Fruit fly (Drosophila melanogaster) whole organism, embryonic: ENCODE data around the gene CoRest.

Experiments
- Atf-2 ChIP-seq: fragments of 200-800 bp; sonication (Bioruptor generic); optimal IDR thresholded peaks from 2 replicates; lab custom pipeline; 2016; ENCODE audit warnings: missing biosample characterization, missing genetic modification characterization
- B-H2 ChIP-seq: fragments of 200-800 bp; sonication (Bioruptor generic); optimal IDR thresholded peaks from 2 replicates; lab custom pipeline; 2018; ENCODE audit warnings: missing biosample characterization, mild to moderate bottlenecking, missing genetic modification characterization
- Bgb ChIP-seq: fragments of 200-800 bp; sonication (Bioruptor generic); IDR thresholded peaks from 2 replicates; pipeline ENCODE4 v1.3.6; 2022; ENCODE audit warnings: missing biosample characterization, missing genetic modification characterization; ENCODE audit not compliant: partially characterized antibody
- CG10267 ChIP-seq: fragments of 200-800 bp; sonication (Bioruptor generic); optimal IDR thresholded peaks from 2 replicates; lab custom pipeline; 2018; ENCODE audit warnings: missing biosample characterization, mild to moderate bottlenecking, missing genetic modification characterization, moderate library complexity
- CG11695 ChIP-seq: fragments of 200-800 bp; sonication (Bioruptor generic); IDR thresholded peaks from 3 replicates; pipeline ENCODE4 v1.3.6; 2022; ENCODE audit warnings: missing biosample characterization, missing genetic modification characterization
- CG12659 ChIP-seq: fragments of 200-800 bp; sonication (Bioruptor generic); optimal IDR thresholded peaks from 3 replicates; lab custom pipeline; 2017; ENCODE audit warnings: mild to moderate bottlenecking, missing biosample characterization, missing genetic modification reagents, missing genetic modification characterization
- CG15011 ChIP-seq: fragments of 200-800 bp; sonication (Bioruptor generic); optimal IDR thresholded peaks from 3 replicates; lab custom pipeline; 2018; ENCODE audit warnings: missing biosample characterization, mild to moderate bottlenecking, missing genetic modification characterization
- CG17186 ChIP-seq: fragments of 200-800 bp; sonication (Bioruptor generic); optimal IDR thresholded peaks from 3 replicates; lab custom pipeline; 2017; ENCODE audit warnings: missing biosample characterization, missing genetic modification reagents, missing genetic modification characterization
- CG2120 ChIP-seq: fragments of 200-800 bp; sonication (Bioruptor generic); optimal IDR thresholded peaks from 3 replicates; lab custom pipeline; 2016; ENCODE audit warnings: missing biosample characterization, missing genetic modification characterization
- CG2202 ChIP-seq: fragments of 200-800 bp; sonication (Bioruptor generic); optimal IDR thresholded peaks from 2 replicates; lab custom pipeline; 2018; ENCODE audit warnings: missing biosample characterization, mild to moderate bottlenecking, missing genetic modification characterization
- CG30020 ChIP-seq: fragments of 200-800 bp; optimal IDR thresholded peaks from 2 replicates; lab custom pipeline; 2019; ENCODE audit warnings: missing biosample characterization, mild to moderate bottlenecking, missing genetic modification characterization, moderate library complexity
- CG3407 ChIP-seq: fragments of 200-800 bp; sonication (Bioruptor generic); optimal IDR thresholded peaks from 2 replicates; lab custom pipeline; 2018; ENCODE audit warnings: missing biosample characterization, mild to moderate bottlenecking, missing genetic modification characterization
- CG43689 ChIP-seq: fragments of 200-800 bp; sonication (Bioruptor generic); IDR thresholded peaks from 2 replicates; pipeline ENCODE4 v1.3.6; 2022; ENCODE audit warnings: missing biosample characterization, missing genetic modification characterization
- CG4617 ChIP-seq: fragments of 200-800 bp; sonication (Bioruptor generic); optimal IDR thresholded peaks from 3 replicates; lab custom pipeline; 2016; ENCODE audit warnings: missing biosample characterization, missing genetic modification characterization, borderline replicate concordance
- CG4707 ChIP-seq: fragments of 200-800 bp; sonication (Bioruptor generic); optimal IDR thresholded peaks from 2 replicates; lab custom pipeline; 2018; ENCODE audit warnings: missing biosample characterization, mild to moderate bottlenecking, missing genetic modification characterization, moderate library complexity
- CG6254 ChIP-seq: fragments of 200-800 bp; sonication (Bioruptor generic); optimal IDR thresholded peaks from 3 replicates; lab custom pipeline; 2017; ENCODE audit warnings: mild to moderate bottlenecking, missing biosample characterization, missing genetic modification reagents, missing genetic modification characterization
- CG7987 ChIP-seq: fragments of 200-800 bp; sonication (Bioruptor generic); optimal IDR thresholded peaks from 2 replicates; lab custom pipeline; 2018; ENCODE audit warnings: missing biosample characterization, mild to moderate bottlenecking, missing genetic modification characterization, moderate library complexity
- CG8359 ChIP-seq: fragments of 200-800 bp; sonication (Bioruptor generic); optimal IDR thresholded peaks from 2 replicates; lab custom pipeline; 2017; ENCODE audit warnings: missing biosample characterization, mild to moderate bottlenecking, missing genetic modification characterization, borderline replicate concordance
- CG9437 ChIP-seq: fragments of 200-800 bp; sonication (Bioruptor generic); optimal IDR thresholded peaks from 2 replicates; lab custom pipeline; 2018; ENCODE audit warnings: missing biosample characterization, mild to moderate bottlenecking, missing genetic modification characterization
- CG9932 ChIP-seq: fragments of 200-800 bp; sonication (Bioruptor generic); IDR thresholded peaks from 2 replicates; pipeline ENCODE4 v1.3.6; 2022; ENCODE audit warnings: missing biosample characterization, missing genetic modification characterization
- D19B ChIP-seq: fragments of 200-800 bp; sonication (Bioruptor generic); optimal IDR thresholded peaks from 2 replicates; lab custom pipeline; 2017; ENCODE audit warnings: missing biosample characterization, mild to moderate bottlenecking, missing genetic modification characterization
- Dp ChIP-seq: fragments of 200-800 bp; sonication (Bioruptor generic); optimal IDR thresholded peaks from 2 replicates; lab custom pipeline; 2018; ENCODE audit warnings: missing biosample characterization, mild to moderate bottlenecking, missing genetic modification characterization, moderate library complexity
- Drgx ChIP-seq: fragments of 200-800 bp; sonication (Bioruptor generic); IDR thresholded peaks from 2 replicates; pipeline ENCODE4 v1.3.6; 2022; ENCODE audit warnings: missing biosample characterization, missing genetic modification characterization
- E2f2 ChIP-seq: fragments of 200-800 bp; sonication (Bioruptor generic); IDR thresholded peaks from 2 replicates; pipeline ENCODE4 v1.3.6; 2022; ENCODE audit warnings: missing biosample characterization, missing genetic modification characterization
- Elba2 ChIP-seq: fragments of 200-800 bp; sonication (Bioruptor generic); optimal IDR thresholded peaks from 3 replicates; lab custom pipeline; 2016; ENCODE audit warnings: missing biosample characterization, missing genetic modification characterization
- H15 ChIP-seq: fragments of 200-800 bp; sonication (Bioruptor generic); IDR thresholded peaks from 3 replicates; pipeline ENCODE4 v1.3.6; 2022; ENCODE audit warnings: missing biosample characterization, missing genetic modification characterization
- HLH54F ChIP-seq: fragments of 200-800 bp; sonication (Bioruptor generic); optimal IDR thresholded peaks from 3 replicates; lab custom pipeline; 2016; ENCODE audit warnings: missing biosample characterization, missing genetic modification characterization
- MESR4 ChIP-seq: fragments of 200-800 bp; sonication (Bioruptor generic); optimal IDR thresholded peaks from 2 replicates; lab custom pipeline; 2018; ENCODE audit warnings: missing biosample characterization, mild to moderate bottlenecking, missing genetic modification characterization, moderate library complexity
- Opbp ChIP-seq: fragments of 200-800 bp; sonication (Bioruptor generic); IDR thresholded peaks from 3 replicates; pipeline ENCODE4 v1.3.6; 2022; ENCODE audit warnings: missing biosample characterization, missing genetic modification characterization; ENCODE audit not compliant: partially characterized antibody
- Side ChIP-seq: fragments of 200-800 bp; sonication (Bioruptor generic); optimal IDR thresholded peaks from 2 replicates; lab custom pipeline; 2016; ENCODE audit warnings: missing biosample characterization, missing genetic modification characterization
- amos ChIP-seq: fragments of 200-800 bp; sonication (Bioruptor generic); IDR thresholded peaks from 2 replicates; pipeline ENCODE4 v1.3.6; 2022; ENCODE audit warnings: missing biosample characterization, missing genetic modification characterization; ENCODE audit not compliant: partially characterized antibody
- bsh ChIP-seq, 2 experiments: fragments of 200-800 bp; sonication (Bioruptor generic); optimal IDR thresholded peaks; 2 replicates each; lab custom pipeline; 2017 to 2018; ENCODE audit warnings: mild to moderate bottlenecking in 2 of 2, missing biosample characterization in 2 of 2, missing genetic modification characterization in 2 of 2, moderate library complexity in 1 of 2
- corto ChIP-seq: fragments of 200-800 bp; sonication (Bioruptor generic); optimal IDR thresholded peaks from 2 replicates; lab custom pipeline; 2016; ENCODE audit warnings: missing biosample characterization, mild to moderate bottlenecking, missing genetic modification characterization, moderate library complexity
- esg ChIP-seq: fragments of 200-800 bp; sonication (Bioruptor generic); conservative IDR thresholded peaks from 2 replicates; pipeline ENCODE4 v1.3.6; 2022; ENCODE audit warnings: missing biosample characterization, missing genetic modification characterization
- gsb-n ChIP-seq: fragments of 200-800 bp; sonication (Bioruptor generic); optimal IDR thresholded peaks from 3 replicates; lab custom pipeline; 2018; ENCODE audit warnings: missing biosample characterization, mild to moderate bottlenecking, missing genetic modification characterization
- hbn ChIP-seq: fragments of 200-800 bp; sonication (Bioruptor generic); IDR thresholded peaks from 2 replicates; pipeline ENCODE4 v1.3.6; 2022; ENCODE audit warnings: missing biosample characterization, missing genetic modification characterization; ENCODE audit not compliant: partially characterized antibody
- knrl ChIP-seq: fragments of 200-800 bp; sonication (Bioruptor generic); IDR thresholded peaks from 3 replicates; pipeline ENCODE4 v1.3.6; 2022; ENCODE audit warnings: missing biosample characterization, missing genetic modification characterization; ENCODE audit not compliant: partially characterized antibody
- nerfin-2 ChIP-seq: fragments of 200-800 bp; sonication (Bioruptor generic); IDR thresholded peaks from 2 replicates; pipeline ENCODE4 v1.3.6; 2022; ENCODE audit warnings: missing biosample characterization, missing genetic modification characterization; ENCODE audit not compliant: partially characterized antibody
- nmo ChIP-seq: fragments of 200-800 bp; sonication (Bioruptor generic); optimal IDR thresholded peaks from 2 replicates; lab custom pipeline; 2018; ENCODE audit warnings: missing biosample characterization, mild to moderate bottlenecking, missing genetic modification characterization, moderate library complexity
- nom ChIP-seq: fragments of 200-800 bp; sonication (Bioruptor generic); optimal IDR thresholded peaks from 2 replicates; lab custom pipeline; 2017; ENCODE audit warnings: missing biosample characterization, missing genetic modification characterization, mild to moderate bottlenecking, moderate library complexity, missing genetic modification reagents
- p53 ChIP-seq: fragments of 200-800 bp; sonication (Bioruptor generic); optimal IDR thresholded peaks from 2 replicates; lab custom pipeline; 2016; ENCODE audit warnings: missing biosample characterization, missing genetic modification characterization
- pzg ChIP-seq: fragments of 200-800 bp; sonication (Bioruptor generic); optimal IDR thresholded peaks from 3 replicates; lab custom pipeline; 2018; ENCODE audit warnings: missing biosample characterization, mild to moderate bottlenecking, missing genetic modification characterization, moderate library complexity
- rib ChIP-seq: fragments of 200-800 bp; sonication (Bioruptor generic); IDR thresholded peaks from 2 replicates; pipeline ENCODE4 v1.3.6; 2022; ENCODE audit warnings: missing biosample characterization, missing genetic modification characterization
- sim ChIP-seq: fragments of 200-800 bp; sonication (Bioruptor generic); IDR thresholded peaks from 2 replicates; pipeline ENCODE4 v1.3.6; 2022; ENCODE audit warnings: missing biosample characterization, missing genetic modification characterization
- sima ChIP-seq: fragments of 200-800 bp; sonication (Bioruptor generic); optimal IDR thresholded peaks from 2 replicates; lab custom pipeline; 2016; ENCODE audit warnings: missing biosample characterization, missing genetic modification characterization
- sr ChIP-seq: fragments of 200-800 bp; sonication (Bioruptor generic); IDR thresholded peaks from 3 replicates; pipeline ENCODE4 v1.3.6; 2022; ENCODE audit warnings: missing biosample characterization, missing genetic modification characterization
- trem ChIP-seq: fragments of 200-800 bp; optimal IDR thresholded peaks from 3 replicates; lab custom pipeline; 2019; ENCODE audit warnings: missing biosample characterization, mild to moderate bottlenecking, missing genetic modification characterization, moderate library complexity
- vnd ChIP-seq: fragments of 200-800 bp; sonication (Bioruptor generic); IDR thresholded peaks from 3 replicates; pipeline ENCODE4 v1.3.6; 2022; ENCODE audit warnings: missing biosample characterization, missing genetic modification characterization; ENCODE audit not compliant: partially characterized antibody
- z ChIP-seq: fragments of 200-800 bp; sonication (Bioruptor generic); IDR thresholded peaks from 3 replicates; pipeline ENCODE4 v1.3.6; 2022; ENCODE audit warnings: missing biosample characterization, missing genetic modification characterization

The CoRest gene

dm6 chrX:19485057-19485456 is 36.7 kb upstream of the CoRest start:
- no peak for TF ChIP-seq CG4707 (GFP tag; lab: Kevin White, UChicago)
- no peak for TF ChIP-seq sim (GFP tag; lab: Robert Waterston, UW)
- no peak for TF ChIP-seq CG7987
- TF ChIP-seq nom: peak; percentile 95
- no peak for TF ChIP-seq CG11695 (GFP tag; lab: Robert Waterston, UW)
- TF ChIP-seq CG8359: no peak
- 0 out of 2 replicates have a peak, but pooled peaks have one; percentile 22 for TF ChIP-seq Drgx
- no peak for TF ChIP-seq hbn (GFP tag; lab: Robert Waterston, UW)
- no peak for TF ChIP-seq trem
- no peak for TF ChIP-seq esg (GFP tag; lab: Robert Waterston, UW)
- no peak for TF ChIP-seq nerfin-2 (GFP tag; lab: Robert Waterston, UW)
- TF ChIP-seq CG15011: no peak
- TF ChIP-seq CG3407 (GFP tag; lab: Kevin White, UChicago): no peak
- no peak for TF ChIP-seq gsb-n (tag; lab: Kevin White, UChicago)
- no peak for TF ChIP-seq sr (GFP tag; lab: Robert Waterston, UW)
- no peak for TF ChIP-seq Bgb (GFP tag; lab: Robert Waterston, UW)
- no peak for TF ChIP-seq Side (GFP tag; lab: Kevin White, UChicago)
- TF ChIP-seq z: no peak
- no peak for TF ChIP-seq Opbp (GFP tag; lab: Robert Waterston, UW)
- TF ChIP-seq rib: no peak
- TF ChIP-seq sima (GFP tag; lab: Kevin White, UChicago): no peak
- TF ChIP-seq CG43689 (GFP tag; lab: Robert Waterston, UW): no peak
- TF ChIP-seq CG2202: no peak
- TF ChIP-seq bsh (GFP tag; optimal IDR thresholded peaks at IDR 0.05; lab: Kevin White, UChicago): peak in 1 of 2 experiments; percentile 73

dm6 chrX:19491984-19492584 is 29.6 kb upstream of the CoRest start, which contains the start of the genes pcm and ND-18:
pcm (minus strand) TSS chrX:19492011.
ND-18 (plus strand) TSS chrX:19492421.
- TF ChIP-seq CG2120 (GFP tag; lab: Kevin White, UChicago): peak; percentile 4
- no peak for TF ChIP-seq CG6254 (GFP tag; lab: Kevin White, UChicago)
- peak; percentile 41 for TF ChIP-seq CG17186
- TF ChIP-seq H15 (GFP tag; lab: Robert Waterston, UW): no peak
- peak; percentile 5 for TF ChIP-seq HLH54F (GFP tag; lab: Kevin White, UChicago)
- peak; percentile 54 for TF ChIP-seq CG10267 (tag; lab: Kevin White, UChicago)
- no peak for TF ChIP-seq corto (GFP tag; lab: Kevin White, UChicago)
- TF ChIP-seq nmo: peak; percentile 9
- peak; percentile 32 for TF ChIP-seq CG4617
- no peak for TF ChIP-seq CG9932 (GFP tag; lab: Robert Waterston, UW)
- TF ChIP-seq vnd (GFP tag; lab: Robert Waterston, UW): no peak
- no peak for TF ChIP-seq Atf-2
- peak; percentile 64 for TF ChIP-seq pzg (GFP tag; lab: Kevin White, UChicago)
- TF ChIP-seq CG30020 (tag; lab: Kevin White, UChicago): peak; percentile 23
- peak; percentile 65 for TF ChIP-seq Dp (GFP tag; lab: Kevin White, UChicago)
- peak; percentile 74 for TF ChIP-seq E2f2 (GFP tag; lab: Robert Waterston, UW)
- peak; percentile 18 for TF ChIP-seq amos (GFP tag; lab: Robert Waterston, UW)
- peak; percentile 60 for TF ChIP-seq CG9437
- TF ChIP-seq p53 (GFP tag; lab: Kevin White, UChicago): no peak
- 0 out of 2 replicates have a peak, but pooled peaks have one; percentile 11 for TF ChIP-seq hbn (GFP tag; lab: Robert Waterston, UW)
- peak; percentile 39 for TF ChIP-seq CG12659 (GFP tag; lab: Kevin White, UChicago)
- no peak for TF ChIP-seq B-H2 (GFP tag; lab: Kevin White, UChicago)
- TF ChIP-seq D19B: no peak
- TF ChIP-seq knrl: 0 out of 3 replicates have a peak, but pooled peaks have one; percentile 28
- TF ChIP-seq Elba2: peak; percentile 60
- no peak for TF ChIP-seq sr (GFP tag; lab: Robert Waterston, UW)
- TF ChIP-seq MESR4: peak; percentile 62
